Fruit fly (Drosophila melanogaster): ENCODE measurements around the gene Dpy-30L2.

Dpy-30L2 gene

dm6 chr3L:4016754-4017153, 30.8 kb downstream of the Dpy-30L2 start (continued):
- TF ChIP-seq CG1024 (GFP tag; IDR thresholded peaks at IDR 0.05) (0 out of 2 replicates have a peak, but pooled peaks have one; percentile 46), nerfin-1 (tag; optimal IDR thresholded peaks at IDR 0.05) (peak; percentile 56), ken (GFP tag; IDR thresholded peaks at IDR 0.05) (peak; percentile 75), zen2 (GFP tag; IDR thresholded peaks at IDR 0.05; ENCODE audit: partially characterized antibody) (no peak), fru (optimal IDR thresholded peaks at IDR 0.05) (no peak), Xrp1 (GFP tag; IDR thresholded peaks at IDR 0.05) (peak; percentile 86), CG17612 (GFP tag; IDR thresholded peaks at IDR 0.05) (no peak), rib (GFP tag; IDR thresholded peaks at IDR 0.05) (no peak), Fer2 (tag; optimal IDR thresholded peaks at IDR 0.05) (no peak), onecut (GFP tag; IDR thresholded peaks at IDR 0.05) (peak; percentile 44; the same call in 1 of the 2 replicates), sob (GFP tag; IDR thresholded peaks at IDR 0.05) (peak; percentile 33; the same call in 1 of the 2 replicates), CG6175 (GFP tag; IDR thresholded peaks at IDR 0.05) (no peak), CG17361 (GFP tag; IDR thresholded peaks at IDR 0.05) (peak; percentile 64), dimm (GFP tag; IDR thresholded peaks at IDR 0.05) (no peak), Abd-B (GFP tag; optimal IDR thresholded peaks at IDR 0.05) (peak; percentile 70), Neu2 (GFP tag; optimal IDR thresholded peaks at IDR 0.05; ENCODE audit: borderline replicate concordance) (no peak), salm (tag; optimal IDR thresholded peaks at IDR 0.05) (no peak), Atf-2 (GFP tag; optimal IDR thresholded peaks at IDR 0.05) (peak; percentile 32), gt (GFP tag; IDR thresholded peaks at IDR 0.05) (peak; percentile 55; the same call in 1 of the 2 replicates), CG1529 (GFP tag; optimal IDR thresholded peaks at IDR 0.05) (peak; percentile 57), Rfx (GFP tag; IDR thresholded peaks at IDR 0.05) (no peak), Mad (GFP tag; optimal IDR thresholded peaks at IDR 0.05) (peak; percentile 24), Hey (tag; optimal IDR thresholded peaks at IDR 0.05) (no peak), dm (GFP tag; optimal IDR thresholded peaks at IDR 0.05) (peak; percentile 10), Kr (GFP tag; optimal IDR thresholded peaks at IDR 0.05) (no peak), CG11456 (GFP tag; IDR thresholded peaks at IDR 0.05) (peak; percentile 70; the same call in 2 of the 3 replicates), az2 (GFP tag; optimal IDR thresholded peaks at IDR 0.05) (peak; percentile 75), pnt (GFP tag; optimal IDR thresholded peaks at IDR 0.05) (peak; percentile 76), CG17829 (tag; optimal IDR thresholded peaks at IDR 0.05) (peak; percentile 79), tin (GFP tag; optimal IDR thresholded peaks at IDR 0.05) (peak; percentile 81), usp (GFP tag; optimal IDR thresholded peaks at IDR 0.05) (no peak), row (GFP tag; IDR thresholded peaks at IDR 0.05) (peak; percentile 74), Drgx (GFP tag; IDR thresholded peaks at IDR 0.05) (peak; percentile 53), Lim3 (GFP tag; IDR thresholded peaks at IDR 0.05) (no peak), cad (GFP tag; optimal IDR thresholded peaks at IDR 0.05) (no peak), CG12942 (GFP tag; optimal IDR thresholded peaks at IDR 0.05) (peak; percentile 30), CG17359 (tag; optimal IDR thresholded peaks at IDR 0.05) (peak; percentile 63), toy (GFP tag; IDR thresholded peaks at IDR 0.05) (no peak), lbe (GFP tag; optimal IDR thresholded peaks at IDR 0.05) (no peak), Nf-YA (GFP tag; IDR thresholded peaks at IDR 0.05) (peak; percentile 61), nau (GFP tag; optimal IDR thresholded peaks at IDR 0.05) (no peak), CG3847 (GFP tag; IDR thresholded peaks at IDR 0.05) (peak; percentile 39; the same call in 1 of the 2 replicates), hth (optimal IDR thresholded peaks at IDR 0.05) (no peak), Tbp (GFP tag; optimal IDR thresholded peaks at IDR 0.05) (no peak), CG14050 (GFP tag; IDR thresholded peaks at IDR 0.05) (no peak), Nf-YC (tag; optimal IDR thresholded peaks at IDR 0.05) (no peak), HLH3B (GFP tag; IDR thresholded peaks at IDR 0.05) (peak; percentile 67), cwo (GFP tag; optimal IDR thresholded peaks at IDR 0.05) (no peak), CG14965 (GFP tag; optimal IDR thresholded peaks at IDR 0.05; ENCODE audit: borderline replicate concordance) (no peak), bowl (GFP tag; IDR thresholded peaks at IDR 0.05) (no peak), Camta (GFP tag; optimal IDR thresholded peaks at IDR 0.05) (peak; percentile 36), ATbp (GFP tag; optimal IDR thresholded peaks at IDR 0.05) (peak; percentile 62), trh (GFP tag; optimal IDR thresholded peaks at IDR 0.05) (peak; percentile 24), dysf (GFP tag; IDR thresholded peaks at IDR 0.05) (peak; percentile 68)

Measured in whole organism, embryonic.